Fruit fly (Drosophila melanogaster): Measurements from ENCODE around the gene CG5653.
A peak's percentile ranks its signal among the peaks of the same experiment; 100 is the strongest.

The CG5653 gene

dm6 chr3L:8978678-8979413 is 12.7 kb upstream of the CG5653 start (continued):
- no peak for TF ChIP-seq Nf-YA (GFP tag; IDR thresholded peaks at IDR 0.05)
- TF ChIP-seq CG3726 (GFP tag; IDR thresholded peaks at IDR 0.05) = no peak
- no peak for TF ChIP-seq CG13624 (GFP tag; optimal IDR thresholded peaks at IDR 0.05)
- TF ChIP-seq CG33557 (GFP tag; optimal IDR thresholded peaks at IDR 0.05) = no peak
- TF ChIP-seq CG7928 (GFP tag; optimal IDR thresholded peaks at IDR 0.05) = no peak
- TF ChIP-seq fd102C (GFP tag; optimal IDR thresholded peaks at IDR 0.05) = no peak
- TF ChIP-seq ci (GFP tag; IDR thresholded peaks at IDR 0.05) = peak; percentile 63
- peak; percentile 19 for TF ChIP-seq CG15514 (GFP tag; optimal IDR thresholded peaks at IDR 0.05)
- peak; percentile 3 to 83 for TF ChIP-seq crp (GFP tag; optimal IDR thresholded peaks at IDR 0.05)
- TF ChIP-seq CG11093 (GFP tag; IDR thresholded peaks at IDR 0.05) = 0 out of 3 replicates have a peak, but pooled peaks have one; percentile 14
- peak; percentile 12 for TF ChIP-seq CG1529 (GFP tag; optimal IDR thresholded peaks at IDR 0.05)
- TF ChIP-seq CG10366 (GFP tag; IDR thresholded peaks at IDR 0.05) = peak; percentile 36; the same call in 1 of the 2 replicates
- TF ChIP-seq CG42726 (GFP tag; IDR thresholded peaks at IDR 0.05; ENCODE audit: partially characterized antibody) = no peak
- TF ChIP-seq insv (GFP tag; optimal IDR thresholded peaks at IDR 0.05) = no peak
- TF ChIP-seq wdn (GFP tag; IDR thresholded peaks at IDR 0.05) = no peak
- no peak for TF ChIP-seq CG17568 (GFP tag; optimal IDR thresholded peaks at IDR 0.05)
- no peak for TF ChIP-seq CG4854 (GFP tag; optimal IDR thresholded peaks at IDR 0.05)
- TF ChIP-seq CG4424 (GFP tag; optimal IDR thresholded peaks at IDR 0.05) = no peak
- peak; percentile 63 for TF ChIP-seq Ptx1 (GFP tag; IDR thresholded peaks at IDR 0.05)
- no peak for TF ChIP-seq CG30431 (GFP tag; optimal IDR thresholded peaks at IDR 0.05)
- TF ChIP-seq grn (GFP tag; optimal IDR thresholded peaks at IDR 0.05) = peak; percentile 71
- TF ChIP-seq nerfin-2 (GFP tag; IDR thresholded peaks at IDR 0.05; ENCODE audit: partially characterized antibody) = no peak
- TF ChIP-seq NC2α (GFP tag; optimal IDR thresholded peaks at IDR 0.05) = no peak
- no peak for TF ChIP-seq hb (GFP tag; IDR thresholded peaks at IDR 0.05; ENCODE audit: partially characterized antibody)
- TF ChIP-seq jing (GFP tag; optimal IDR thresholded peaks at IDR 0.05) = no peak
- TF ChIP-seq exex (tag; optimal IDR thresholded peaks at IDR 0.05) = no peak
- TF ChIP-seq CG6654 (GFP tag; optimal IDR thresholded peaks at IDR 0.05) = no peak
- TF ChIP-seq CG13123 (GFP tag; optimal IDR thresholded peaks at IDR 0.05) = no peak
- TF ChIP-seq pho (GFP tag; optimal IDR thresholded peaks at IDR 0.05) = no peak
- no peak for TF ChIP-seq dan (GFP tag; IDR thresholded peaks at IDR 0.05)
- TF ChIP-seq Max (GFP tag; optimal IDR thresholded peaks at IDR 0.05) = peak; percentile 13
- TF ChIP-seq CG15011 (GFP tag; optimal IDR thresholded peaks at IDR 0.05) = no peak
- TF ChIP-seq ssp (GFP tag; IDR thresholded peaks at IDR 0.05) = no peak
- peak; percentile 11 for TF ChIP-seq ewg (GFP tag; optimal IDR thresholded peaks at IDR 0.05)
- no peak for TF ChIP-seq ab (GFP tag; optimal IDR thresholded peaks at IDR 0.05)
- TF ChIP-seq CG15479 (GFP tag; optimal IDR thresholded peaks at IDR 0.05) = peak; percentile 85
- no peak for TF ChIP-seq HLH54F (GFP tag; optimal IDR thresholded peaks at IDR 0.05)
- no peak for TF ChIP-seq CG8290 (GFP tag; optimal IDR thresholded peaks at IDR 0.05)
- no peak for TF ChIP-seq CG8290 (tag; optimal IDR thresholded peaks at IDR 0.05)
- 0 out of 2 replicates have a peak, but pooled peaks have one; percentile 24 for TF ChIP-seq CG5953 (GFP tag; IDR thresholded peaks at IDR 0.05)
- no peak for TF ChIP-seq crc (GFP tag; optimal IDR thresholded peaks at IDR 0.05)
- no peak for TF ChIP-seq CG6765 (GFP tag; optimal IDR thresholded peaks at IDR 0.05)
- TF ChIP-seq lbe (GFP tag; optimal IDR thresholded peaks at IDR 0.05) = no peak
- TF ChIP-seq mirr (GFP tag; optimal IDR thresholded peaks at IDR 0.05) = no peak
- no peak for TF ChIP-seq MTF-1 (GFP tag; optimal IDR thresholded peaks at IDR 0.05; ENCODE audit: borderline replicate concordance)
- no peak for TF ChIP-seq prd (optimal IDR thresholded peaks at IDR 0.05)
- peak; percentile 59; the same call in 2 of the 3 replicates for TF ChIP-seq prd (GFP tag; IDR thresholded peaks at IDR 0.05)
- TF ChIP-seq Aef1 (GFP tag; IDR thresholded peaks at IDR 0.05) = no peak
- TF ChIP-seq CTCF (GFP tag; optimal IDR thresholded peaks at IDR 0.05) = no peak
- peak; percentile 65 for TF ChIP-seq gcm (GFP tag; optimal IDR thresholded peaks at IDR 0.05)
- TF ChIP-seq amos (GFP tag; IDR thresholded peaks at IDR 0.05; ENCODE audit: partially characterized antibody) = no peak
